Worm (Caenorhabditis elegans) whole organism, midembryonic: Measurements from ENCODE around the gene haf-1.

Experiments used
- T22C8.4 ChIP-seq: fragments of 200-800 bp; sonication (Bioruptor generic); IDR thresholded peaks from 2 replicates; pipeline ENCODE4 v1.3.6; 2022; ENCODE audit warnings: missing genetic modification characterization, missing compliant biosample characterization
- cog-1 ChIP-seq: sonication (generic microtip); optimal IDR thresholded peaks from 2 replicates; lab custom pipeline; 2016; ENCODE audit warnings: missing genetic modification characterization, missing compliant biosample characterization
- flt-1 ChIP-seq: fragments of 200-800 bp; sonication (Bioruptor generic); IDR thresholded peaks from 2 replicates; pipeline ENCODE4 v1.3.6; 2022; ENCODE audit warnings: missing genetic modification characterization, missing compliant biosample characterization
- klf-2 ChIP-seq: fragments of 200-800 bp; sonication (Bioruptor generic); conservative IDR thresholded peaks from 2 replicates; pipeline ENCODE4 v1.3.6; 2022; ENCODE audit warnings: missing genetic modification reagents, missing genetic modification characterization, missing compliant biosample characterization
- med-1 ChIP-seq: sonication (generic microtip); optimal IDR thresholded peaks from 2 replicates; lab custom pipeline; 2017; ENCODE audit warnings: missing genetic modification characterization, mild to moderate bottlenecking, missing compliant biosample characterization, antibody characterized with exemption, missing genetic modification reagents; ENCODE audit not compliant: insufficient read depth
- ref-1 ChIP-seq: fragments of 200-800 bp; sonication (Bioruptor generic); conservative IDR thresholded peaks from 2 replicates; pipeline ENCODE4 v1.3.6; 2022; ENCODE audit warnings: missing genetic modification reagents, missing genetic modification characterization, missing compliant biosample characterization
- tab-1 ChIP-seq: fragments of 200-800 bp; sonication (Bioruptor generic); IDR thresholded peaks from 2 replicates; pipeline ENCODE4 v1.3.6; 2022; ENCODE audit warnings: missing genetic modification characterization, missing compliant biosample characterization
- ztf-23 ChIP-seq: fragments of 200-800 bp; sonication (Bioruptor generic); IDR thresholded peaks from 2 replicates; pipeline ENCODE4 v1.3.6; 2022; ENCODE audit warnings: missing genetic modification reagents, missing genetic modification characterization, missing compliant biosample characterization
- ztf-29 ChIP-seq: fragments of 200-800 bp; sonication (Bioruptor generic); IDR thresholded peaks from 2 replicates; pipeline ENCODE4 v1.3.6; 2022; ENCODE audit warnings: missing genetic modification reagents, missing genetic modification characterization, missing compliant biosample characterization

Gene haf-1

DNA sequence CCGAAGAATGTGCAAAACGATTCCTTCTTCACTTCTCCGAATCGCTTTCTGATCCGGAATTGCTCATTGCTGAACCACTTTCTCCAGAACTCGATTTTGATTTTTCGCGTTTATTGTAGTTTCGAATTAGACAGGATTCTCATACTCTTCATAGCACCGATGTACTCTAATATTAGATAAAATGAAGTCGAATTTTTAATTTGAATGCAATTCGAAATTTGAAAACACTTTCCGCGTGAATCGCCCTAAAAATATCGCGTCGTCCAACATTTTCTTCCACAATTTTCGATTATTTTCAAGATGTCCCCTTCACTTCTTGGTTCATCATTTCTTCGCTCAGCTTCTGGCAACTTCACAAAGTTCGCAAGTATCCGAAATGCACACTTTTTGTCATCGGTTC, 5.8 kb downstream of the haf-1 start, which contains the start of gene C30H6.8:
Gene C30H6.8 (plus strand): TSS at position 301 of the 400 bp plus-strand sequence.
- TF ChIP-seq cog-1 (tag; lab: Kevin White, UChicago) (no peak), flt-1 (GFP tag; lab: Robert Waterston, UW) (no peak), tab-1 (GFP tag; lab: Robert Waterston, UW) (no peak), klf-2 (no peak), ztf-29 (GFP tag; lab: Robert Waterston, UW) (no peak), ztf-23 (GFP tag; lab: Robert Waterston, UW) (no peak)

DNA sequence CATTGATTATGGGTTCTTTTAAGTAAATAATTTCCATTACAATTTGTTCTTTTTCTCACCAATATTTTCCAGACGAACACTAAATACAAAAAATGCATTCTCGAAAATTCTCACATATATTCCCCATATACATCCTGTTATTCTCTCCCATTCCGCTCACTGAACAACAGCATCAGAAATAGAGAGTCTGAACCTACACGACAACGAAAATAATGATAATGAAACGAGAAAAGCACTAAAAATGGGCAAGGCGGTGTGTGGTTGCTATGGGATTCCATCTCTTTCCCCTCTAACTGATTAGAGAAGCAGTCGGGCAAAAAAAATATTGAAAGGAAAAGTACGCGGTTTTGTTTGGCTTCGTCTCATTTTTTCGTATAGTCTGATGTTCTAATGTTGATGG, 6.8 kb downstream of the haf-1 start, which contains the start of gene C30H6.12:
Gene C30H6.12 (plus strand): TSS at position 301 of the 400 bp plus-strand sequence.
- TF ChIP-seq ref-1 (no peak), T22C8.4 (GFP tag; lab: Robert Waterston, UW) (no peak), klf-2 (no peak), ztf-29 (GFP tag; lab: Robert Waterston, UW) (no peak), med-1 (no peak), ztf-23 (GFP tag; lab: Robert Waterston, UW) (no peak), cog-1 (tag; lab: Kevin White, UChicago) (no peak), flt-1 (GFP tag; lab: Robert Waterston, UW) (no peak), tab-1 (GFP tag; lab: Robert Waterston, UW) (no peak)

DNA sequence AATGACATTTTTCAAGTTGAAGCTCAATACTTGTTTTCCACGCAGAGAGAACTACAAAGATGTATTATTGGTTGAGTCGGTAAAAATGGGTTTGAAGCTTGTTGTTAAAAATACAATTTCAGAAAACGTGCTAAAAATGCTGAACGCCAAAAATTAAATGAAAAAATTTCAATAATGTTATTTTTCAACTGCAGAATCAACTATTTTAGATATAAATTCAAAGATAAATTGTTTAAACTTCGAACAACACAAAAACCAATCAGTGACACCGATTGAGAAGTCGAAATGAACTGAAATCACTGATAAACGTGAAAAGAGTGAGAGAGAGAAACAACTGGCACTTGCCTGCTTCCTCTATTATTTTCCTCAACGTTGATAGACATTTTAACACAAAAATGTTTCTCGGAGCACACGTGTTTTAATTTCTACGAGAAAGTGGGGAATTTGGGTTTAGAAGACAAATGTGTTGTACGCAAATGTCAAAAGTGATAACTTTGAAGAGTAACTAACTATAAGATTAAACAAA, 11.3 kb downstream of the haf-1 start, which contains the start of gene T02D1.8:
Gene T02D1.8 (minus strand): TSS at position 51 of the 526 bp plus-strand sequence.
- TF ChIP-seq ztf-29 (GFP tag; lab: Robert Waterston, UW) (no peak), ref-1 (no peak), klf-2 (no peak), tab-1 (GFP tag; lab: Robert Waterston, UW) (no peak), cog-1 (tag; lab: Kevin White, UChicago) (no peak), flt-1 (GFP tag; lab: Robert Waterston, UW) (no peak), med-1 (no peak), ztf-23 (GFP tag; lab: Robert Waterston, UW) (no peak), T22C8.4 (GFP tag; lab: Robert Waterston, UW) (no peak)

DNA sequence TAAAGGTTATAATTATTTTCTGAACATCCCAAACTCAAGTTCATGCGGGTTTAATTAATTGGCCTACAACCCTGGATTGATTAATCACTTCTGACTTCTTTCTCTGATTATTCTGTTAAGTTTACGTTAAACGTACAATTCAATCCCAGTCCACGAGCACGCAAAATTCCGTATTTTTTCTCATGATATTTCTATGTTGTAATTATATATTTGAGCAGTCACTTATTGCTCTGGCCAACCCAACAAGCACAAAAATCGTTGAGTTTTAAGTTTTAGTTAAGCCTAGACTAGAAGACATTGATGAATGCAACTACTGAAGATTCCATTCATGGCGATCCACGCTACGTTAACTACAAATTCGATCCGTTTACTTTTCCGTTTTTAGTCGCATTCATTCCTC, 19.7 kb downstream of the haf-1 start, which contains the start of gene sru-15:
Gene sru-15 (plus strand): TSS at position 301 of the 400 bp plus-strand sequence.
- TF ChIP-seq ztf-29 (GFP tag; lab: Robert Waterston, UW) = no peak
- TF ChIP-seq tab-1 (GFP tag; lab: Robert Waterston, UW) = no peak
- TF ChIP-seq T22C8.4 (GFP tag; lab: Robert Waterston, UW) = no peak
- TF ChIP-seq klf-2 = no peak
- TF ChIP-seq cog-1 (tag; lab: Kevin White, UChicago) = no peak
- TF ChIP-seq flt-1 (GFP tag; lab: Robert Waterston, UW) = no peak
- no peak for TF ChIP-seq ztf-23 (GFP tag; lab: Robert Waterston, UW)
- TF ChIP-seq med-1 = no peak
- TF ChIP-seq ref-1 = no peak

DNA sequence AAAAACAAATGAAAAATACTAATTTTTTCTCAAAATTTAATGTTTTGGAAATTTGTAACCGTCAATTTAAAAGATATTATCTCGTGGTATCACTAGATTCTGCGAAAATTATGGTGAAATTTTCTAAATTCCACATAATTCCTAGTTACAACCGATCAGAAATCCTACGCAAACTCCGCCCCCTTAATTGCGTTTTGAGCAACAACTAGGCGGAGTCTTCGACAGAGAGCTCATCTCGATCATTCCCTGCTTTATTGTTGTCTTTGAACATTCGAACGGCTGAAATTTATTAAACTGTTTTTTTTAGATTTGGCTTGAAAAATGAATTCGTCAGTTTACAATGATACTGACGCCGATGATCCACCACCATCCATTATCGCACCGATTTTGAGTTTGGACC, 23.2 kb downstream of the haf-1 start, which contains the start of gene T02D1.4:
Gene T02D1.4 (plus strand): TSS at position 301 of the 400 bp plus-strand sequence.
- no peak for TF ChIP-seq tab-1 (GFP tag; lab: Robert Waterston, UW)
- no peak for TF ChIP-seq ref-1
- no peak for TF ChIP-seq T22C8.4 (GFP tag; lab: Robert Waterston, UW)
- no peak for TF ChIP-seq flt-1 (GFP tag; lab: Robert Waterston, UW)
- TF ChIP-seq med-1 = no peak
- no peak for TF ChIP-seq ztf-23 (GFP tag; lab: Robert Waterston, UW)
- TF ChIP-seq ztf-29 (GFP tag; lab: Robert Waterston, UW) = no peak
- no peak for TF ChIP-seq klf-2
- TF ChIP-seq cog-1 (tag; lab: Kevin White, UChicago) = no peak

DNA sequence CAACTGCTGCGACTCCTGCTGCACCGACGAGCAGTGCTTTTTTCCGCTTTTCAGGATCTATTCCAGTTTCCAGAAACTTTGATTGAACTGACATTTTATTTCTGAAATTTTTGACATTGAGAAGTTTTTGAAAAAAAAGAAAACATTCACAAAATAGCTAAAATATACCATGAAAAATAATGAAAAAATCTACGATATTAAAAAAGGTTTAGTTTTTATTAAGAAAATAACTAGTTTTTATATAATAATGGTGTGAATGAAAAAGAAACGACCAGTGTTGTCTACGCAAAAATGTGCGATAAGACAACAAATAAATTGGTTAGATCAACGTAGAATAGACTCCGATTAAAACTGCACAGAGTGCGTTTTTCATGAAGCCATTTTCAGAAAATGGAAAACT, 29.3 kb downstream of the haf-1 start, which contains the start of gene pmp-4:
Gene pmp-4 (minus strand): TSS at position 101 of the 400 bp plus-strand sequence.
- no peak for TF ChIP-seq klf-2
- TF ChIP-seq T22C8.4 (GFP tag; lab: Robert Waterston, UW) = no peak
- TF ChIP-seq tab-1 (GFP tag; lab: Robert Waterston, UW) = no peak
- no peak for TF ChIP-seq ref-1
- TF ChIP-seq cog-1 (tag; lab: Kevin White, UChicago) = no peak
- TF ChIP-seq ztf-23 (GFP tag; lab: Robert Waterston, UW) = no peak
- TF ChIP-seq ztf-29 (GFP tag; lab: Robert Waterston, UW) = no peak
- no peak for TF ChIP-seq flt-1 (GFP tag; lab: Robert Waterston, UW)
- no peak for TF ChIP-seq med-1

DNA sequence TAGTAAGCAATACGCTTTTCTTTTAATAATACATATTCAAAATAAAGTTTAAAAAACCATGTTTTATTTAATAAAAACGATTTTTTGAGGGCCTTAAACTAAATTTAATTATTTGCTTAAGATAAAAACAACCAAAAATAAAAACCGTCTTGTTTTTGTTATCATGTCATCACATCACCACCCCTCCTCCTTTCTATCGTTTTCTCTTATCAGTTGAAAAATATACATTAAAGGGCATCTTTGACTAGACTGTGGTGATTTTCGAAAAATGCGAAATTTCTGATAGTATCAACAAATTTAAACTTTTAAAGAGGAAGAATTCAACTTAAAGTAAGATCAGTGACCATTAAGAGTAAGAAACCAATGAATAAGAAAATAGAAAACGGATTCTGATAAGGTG, 29.9 kb downstream of the haf-1 start:
- TF ChIP-seq T22C8.4 (GFP tag; lab: Robert Waterston, UW) (no peak), ztf-29 (GFP tag; lab: Robert Waterston, UW) (no peak), flt-1 (GFP tag; lab: Robert Waterston, UW) (no peak), klf-2 (no peak), ztf-23 (GFP tag; lab: Robert Waterston, UW) (no peak), tab-1 (GFP tag; lab: Robert Waterston, UW) (no peak), med-1 (no peak), ref-1 (no peak), cog-1 (tag; lab: Kevin White, UChicago) (no peak)

DNA sequence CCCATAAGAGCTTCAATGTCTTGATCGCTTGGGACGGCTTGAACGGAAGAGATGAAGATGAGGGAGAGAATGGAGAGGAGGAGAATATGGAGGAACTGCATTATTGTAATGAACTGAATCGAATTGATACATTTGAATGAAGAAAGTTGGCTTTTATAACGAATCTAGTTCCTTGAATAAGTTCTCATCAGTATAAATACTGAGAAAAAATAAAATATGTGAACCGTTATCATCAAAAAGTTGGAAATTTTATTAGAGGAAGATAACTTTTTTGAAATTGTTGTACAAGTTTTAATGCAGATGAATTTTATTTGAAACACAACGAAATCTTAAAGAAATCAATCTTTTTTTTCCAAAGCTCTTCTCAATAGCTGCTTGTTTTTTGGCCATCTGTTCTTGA, 30.8 kb downstream of the haf-1 start, which contains the start of gene T02D1.7:
Gene T02D1.7 (minus strand): TSS at position 101 of the 400 bp plus-strand sequence.
- no peak for TF ChIP-seq tab-1 (GFP tag; lab: Robert Waterston, UW)
- TF ChIP-seq flt-1 (GFP tag; lab: Robert Waterston, UW) = no peak

DNA sequence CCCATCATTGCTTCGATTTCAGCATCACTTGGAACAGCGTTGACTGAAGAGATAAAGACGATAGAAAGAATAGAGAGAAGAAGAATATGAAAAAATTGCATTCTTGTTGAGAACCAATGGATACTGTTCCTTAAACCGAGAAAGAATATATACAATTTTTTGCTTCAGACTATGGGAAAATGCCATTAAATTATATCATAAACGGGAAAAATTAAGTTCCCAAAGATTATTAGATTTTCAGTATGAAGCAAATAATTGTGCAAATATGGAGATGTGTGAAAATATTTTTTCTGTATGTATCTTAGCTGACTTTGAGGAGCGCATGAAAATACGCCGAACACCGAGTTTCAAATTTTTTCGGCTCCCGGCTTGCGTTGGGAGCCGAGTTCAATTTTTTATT, 31.3 kb downstream of the haf-1 start, which contains the start of gene T02D1.9:
Gene T02D1.9 (minus strand): TSS at position 101 of the 400 bp plus-strand sequence.
- no peak for TF ChIP-seq cog-1 (tag; lab: Kevin White, UChicago)

DNA sequence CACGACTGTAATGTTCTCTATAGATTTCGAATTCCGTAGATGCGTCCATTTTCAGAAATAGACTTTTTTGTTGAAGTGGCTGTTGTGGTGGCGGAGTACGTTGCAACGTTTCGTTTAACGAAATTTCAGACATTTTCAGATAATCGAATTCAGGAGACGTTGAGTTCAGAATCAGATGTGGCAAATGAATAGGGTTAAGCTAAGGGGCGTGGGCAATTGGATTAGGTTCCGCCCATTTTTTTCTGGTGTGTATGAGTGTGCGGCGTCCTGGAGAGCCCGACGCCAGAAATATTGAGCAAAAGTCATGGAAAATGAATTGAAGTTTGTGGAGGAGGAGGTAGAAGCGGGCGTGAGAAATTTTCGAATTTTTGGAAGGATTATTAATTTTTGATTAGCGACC, 37.1 kb downstream of the haf-1 start:
- TF ChIP-seq klf-2 = no peak
- TF ChIP-seq tab-1 (GFP tag; lab: Robert Waterston, UW) = no peak
- TF ChIP-seq ztf-29 (GFP tag; lab: Robert Waterston, UW) = no peak
- TF ChIP-seq ztf-23 (GFP tag; lab: Robert Waterston, UW) = no peak
- no peak for TF ChIP-seq ref-1
- no peak for TF ChIP-seq cog-1 (tag; lab: Kevin White, UChicago)
- no peak for TF ChIP-seq med-1
- TF ChIP-seq T22C8.4 (GFP tag; lab: Robert Waterston, UW) = no peak
- no peak for TF ChIP-seq flt-1 (GFP tag; lab: Robert Waterston, UW)
